Worm (Caenorhabditis elegans) whole organism, early embryonic: Measurements from ENCODE around the gene cdd-2.

Experiments used
- B0310.2 ChIP-seq: sonication (generic microtip); optimal IDR thresholded peaks from 2 replicates; lab custom pipeline; 2016; ENCODE audit warnings: mild to moderate bottlenecking, missing genetic modification characterization, missing compliant biosample characterization
- F13C5.2 ChIP-seq: sonication (generic microtip); optimal IDR thresholded peaks from 2 replicates; lab custom pipeline; 2017; ENCODE audit warnings: mild to moderate bottlenecking, missing genetic modification characterization, inconsistent platforms, missing compliant biosample characterization
- aly-1 ChIP-seq: sonication (generic microtip); optimal IDR thresholded peaks from 2 replicates; lab custom pipeline; 2016; ENCODE audit warnings: missing genetic modification characterization, missing compliant biosample characterization
- ama-1 ChIP-seq: fragments of 150-350 bp; optimal IDR thresholded peaks from 2 replicates; lab custom pipeline; 2014
- ceh-13 ChIP-seq: fragments of 200-800 bp; sonication (Bioruptor generic); optimal IDR thresholded peaks from 2 replicates; lab custom pipeline; 2018; ENCODE audit warnings: mild to moderate bottlenecking, missing genetic modification characterization, missing compliant biosample characterization
- ceh-36 ChIP-seq: sonication (generic microtip); optimal IDR thresholded peaks from 2 replicates; lab custom pipeline; 2016; ENCODE audit warnings: missing genetic modification characterization, inconsistent platforms, missing compliant biosample characterization
- ets-7 ChIP-seq: sonication (generic microtip); optimal IDR thresholded peaks from 2 replicates; lab custom pipeline; 2016; ENCODE audit warnings: missing genotype, missing genetic modification characterization, missing compliant biosample characterization
- flt-1 ChIP-seq: fragments of 200-800 bp; sonication (Bioruptor generic); IDR thresholded peaks from 2 replicates; pipeline ENCODE4 v1.3.6; 2022; ENCODE audit warnings: missing genetic modification characterization, missing compliant biosample characterization
- hmbx-1 ChIP-seq: sonication (generic microtip); optimal IDR thresholded peaks from 2 replicates; lab custom pipeline; 2016; ENCODE audit warnings: mild to moderate bottlenecking, missing genetic modification characterization, missing compliant biosample characterization
- hmg-4 ChIP-seq: fragments of 200-800 bp; sonication (Bioruptor generic); optimal IDR thresholded peaks from 2 replicates; lab custom pipeline; 2018; ENCODE audit warnings: mild to moderate bottlenecking, missing genetic modification characterization, missing compliant biosample characterization
- hnd-1 ChIP-seq: sonication (generic microtip); optimal IDR thresholded peaks from 2 replicates; lab custom pipeline; 2016; ENCODE audit warnings: missing genetic modification characterization, missing compliant biosample characterization
- pes-1 ChIP-seq: fragments of 200-800 bp; sonication (Bioruptor generic); IDR thresholded peaks from 2 replicates; pipeline ENCODE4 v1.3.6; 2022; ENCODE audit warnings: missing genetic modification reagents, missing genetic modification characterization, missing compliant biosample characterization
- scrt-1 ChIP-seq: fragments of 200-800 bp; sonication (Bioruptor generic); IDR thresholded peaks from 2 replicates; pipeline ENCODE4 v1.3.6; 2022; ENCODE audit warnings: missing genetic modification characterization, missing compliant biosample characterization
- sea-1 ChIP-seq: fragments of 200-800 bp; sonication (Bioruptor generic); conservative IDR thresholded peaks from 2 replicates; pipeline ENCODE4 v1.3.6; 2022; ENCODE audit warnings: missing genetic modification characterization, missing compliant biosample characterization
- tbx-11 ChIP-seq: fragments of 200-800 bp; sonication (Bioruptor generic); IDR thresholded peaks from 2 replicates; pipeline ENCODE4 v1.3.6; 2022; ENCODE audit warnings: missing genetic modification characterization, missing compliant biosample characterization
- tbx-37 ChIP-seq: fragments of 200-800 bp; sonication (Bioruptor generic); conservative IDR thresholded peaks from 2 replicates; pipeline ENCODE4 v1.3.6; 2022; ENCODE audit warnings: missing genetic modification reagents, missing genetic modification characterization, missing compliant biosample characterization
- tra-4 ChIP-seq: sonication (generic microtip); optimal IDR thresholded peaks from 2 replicates; lab custom pipeline; 2017; ENCODE audit warnings: missing genetic modification characterization, missing compliant biosample characterization

Gene cdd-2

ce11 chrIV:7556265-7556866 lies 8.7 kb upstream of the cdd-2 start, which contains the start of the genes F49E8.7, F49E8.8 and nprl-2:
Gene F49E8.7 (minus strand): TSS chrIV:7556365.
Gene F49E8.8 (plus strand): TSS chrIV:7556637.
Gene nprl-2 (plus strand): TSS chrIV:7556816.
- TF ChIP-seq tra-4 (tag; lab: Kevin White, UChicago) (no peak), hmg-4 (GFP tag; lab: Kevin White, UChicago) (no peak), pes-1 (GFP tag; lab: Robert Waterston, UW) (no peak), ceh-36 (no peak), aly-1 (tag; lab: Kevin White, UChicago) (no peak), tbx-11 (GFP tag; lab: Robert Waterston, UW) (no peak), hmbx-1 (tag; lab: Kevin White, UChicago) (no peak), ama-1 (lab: Kevin White, UChicago) (no peak), scrt-1 (GFP tag; lab: Robert Waterston, UW) (no peak), hnd-1 (tag; lab: Kevin White, UChicago) (no peak), sea-1 (GFP tag; lab: Robert Waterston, UW) (no peak)

ce11 chrIV:7554351-7554750 lies 6.7 kb upstream of the cdd-2 start, which contains the start of gene F49E8.6:
Gene F49E8.6 (minus strand): TSS chrIV:7554667.
- TF ChIP-seq tbx-11 (GFP tag; lab: Robert Waterston, UW) (no peak), F13C5.2 (tag; lab: Kevin White, UChicago) (no peak), hmbx-1 (tag; lab: Kevin White, UChicago) (no peak), sea-1 (GFP tag; lab: Robert Waterston, UW) (no peak), B0310.2 (no peak), tra-4 (tag; lab: Kevin White, UChicago) (no peak), scrt-1 (GFP tag; lab: Robert Waterston, UW) (no peak), hnd-1 (tag; lab: Kevin White, UChicago) (no peak), hmg-4 (GFP tag; lab: Kevin White, UChicago) (no peak), ceh-13 (GFP tag; lab: Kevin White, UChicago) (no peak), ceh-36 (no peak), tbx-37 (GFP tag; lab: Robert Waterston, UW) (no peak)

ce11 chrIV:7552958-7553553 lies 5.4 kb upstream of the cdd-2 start, which contains the start of gene dif-1:
Gene dif-1 (minus strand): TSS chrIV:7553008.
- TF ChIP-seq tbx-37 (GFP tag; lab: Robert Waterston, UW) (no peak), hnd-1 (tag; lab: Kevin White, UChicago) (no peak), flt-1 (GFP tag; lab: Robert Waterston, UW) (no peak), hmg-4 (GFP tag; lab: Kevin White, UChicago) (no peak), ceh-13 (GFP tag; lab: Kevin White, UChicago) (no peak), ama-1 (lab: Kevin White, UChicago) (no peak), F13C5.2 (tag; lab: Kevin White, UChicago) (no peak), tra-4 (tag; lab: Kevin White, UChicago) (no peak), tbx-11 (GFP tag; lab: Robert Waterston, UW) (no peak)

ce11 chrIV:7552100-7552499 lies 4.4 kb upstream of the cdd-2 start:
- TF ChIP-seq ceh-13 (GFP tag; lab: Kevin White, UChicago), result no peak
- TF ChIP-seq tbx-11 (GFP tag; lab: Robert Waterston, UW), result no peak
- TF ChIP-seq hmbx-1 (tag; lab: Kevin White, UChicago), result no peak
- TF ChIP-seq B0310.2, result no peak
- TF ChIP-seq sea-1 (GFP tag; lab: Robert Waterston, UW), result no peak
- TF ChIP-seq pes-1 (GFP tag; lab: Robert Waterston, UW), result no peak
- TF ChIP-seq ama-1 (lab: Kevin White, UChicago), result no peak
- no peak for TF ChIP-seq aly-1 (tag; lab: Kevin White, UChicago)
- TF ChIP-seq ceh-36, result no peak
- no peak for TF ChIP-seq ets-7

- TF ChIP-seq sea-1 (GFP tag; lab: Robert Waterston, UW), result no peak
- no peak for TF ChIP-seq flt-1 (GFP tag; lab: Robert Waterston, UW)
- no peak for TF ChIP-seq tbx-37 (GFP tag; lab: Robert Waterston, UW)
Measured at ce11 chrIV:7551254-7551653, 3.6 kb upstream of the cdd-2 start.

- TF ChIP-seq ceh-36, result no peak
Measured at ce11 chrIV:7550445-7550844, 2.8 kb upstream of the cdd-2 start, which contains the start of gene pam-1. Gene pam-1 (minus strand): TSS chrIV:7550812.

- TF ChIP-seq tbx-37 (GFP tag; lab: Robert Waterston, UW) (0 out of 2 replicates have a peak, but pooled peaks have one; percentile 27), B0310.2 (no peak)
Measured at ce11 chrIV:7549844-7550243, 2.2 kb upstream of the cdd-2 start.

ce11 chrIV:7543662-7544061 lies 4.0 kb downstream of the cdd-2 start:
- TF ChIP-seq ceh-36 (no peak), ceh-13 (GFP tag; lab: Kevin White, UChicago) (no peak), scrt-1 (GFP tag; lab: Robert Waterston, UW) (no peak), tra-4 (tag; lab: Kevin White, UChicago) (no peak), hnd-1 (tag; lab: Kevin White, UChicago) (no peak), sea-1 (GFP tag; lab: Robert Waterston, UW) (no peak), B0310.2 (no peak), ama-1 (lab: Kevin White, UChicago) (no peak), pes-1 (GFP tag; lab: Robert Waterston, UW) (no peak), flt-1 (GFP tag; lab: Robert Waterston, UW) (no peak), F13C5.2 (tag; lab: Kevin White, UChicago) (no peak), tbx-37 (GFP tag; lab: Robert Waterston, UW) (no peak), hmg-4 (GFP tag; lab: Kevin White, UChicago) (no peak), hmbx-1 (tag; lab: Kevin White, UChicago) (no peak)
